Fruit fly (Drosophila melanogaster) Kc167 (cell line): ENCODE measurements around the gene Adk1.

ENCODE experiments used
- Myc ChIP-seq: fragments of >200 bp; optimal IDR thresholded peaks from 2 replicates; lab custom pipeline; 2017; ENCODE audit warnings: missing external identifiers
- Sin3A ChIP-seq: fragments of >200 bp; optimal IDR thresholded peaks from 2 replicates; lab custom pipeline; 2018; ENCODE audit warnings: missing external identifiers

dm6 chr3R:12214201-12214600 is 16.5 kb downstream of the Adk1 start, which contains the start of gene CG14742:
- TF ChIP-seq Myc: no peak
- no peak for TF ChIP-seq Sin3A (lab: Kevin White, UChicago)
